Worm (Caenorhabditis elegans) whole organism, early embryonic: Measurements from ENCODE around the gene sri-46.
A peak's percentile ranks its signal among the peaks of the same experiment; 100 is the strongest.

ENCODE experiments used
- B0310.2 ChIP-seq: sonication (generic microtip); optimal IDR thresholded peaks from 2 replicates; lab custom pipeline; 2016; ENCODE audit warnings: mild to moderate bottlenecking, missing genetic modification characterization, missing compliant biosample characterization
- F13C5.2 ChIP-seq: sonication (generic microtip); optimal IDR thresholded peaks from 2 replicates; lab custom pipeline; 2017; ENCODE audit warnings: mild to moderate bottlenecking, missing genetic modification characterization, inconsistent platforms, missing compliant biosample characterization
- aly-1 ChIP-seq: sonication (generic microtip); optimal IDR thresholded peaks from 2 replicates; lab custom pipeline; 2016; ENCODE audit warnings: missing genetic modification characterization, missing compliant biosample characterization
- ama-1 ChIP-seq: fragments of 150-350 bp; optimal IDR thresholded peaks from 2 replicates; lab custom pipeline; 2014
- ceh-13 ChIP-seq: fragments of 200-800 bp; sonication (Bioruptor generic); optimal IDR thresholded peaks from 2 replicates; lab custom pipeline; 2018; ENCODE audit warnings: mild to moderate bottlenecking, missing genetic modification characterization, missing compliant biosample characterization
- ceh-36 ChIP-seq: sonication (generic microtip); optimal IDR thresholded peaks from 2 replicates; lab custom pipeline; 2016; ENCODE audit warnings: missing genetic modification characterization, inconsistent platforms, missing compliant biosample characterization
- ets-7 ChIP-seq: sonication (generic microtip); optimal IDR thresholded peaks from 2 replicates; lab custom pipeline; 2016; ENCODE audit warnings: missing genotype, missing genetic modification characterization, missing compliant biosample characterization
- flt-1 ChIP-seq: fragments of 200-800 bp; sonication (Bioruptor generic); IDR thresholded peaks from 2 replicates; pipeline ENCODE4 v1.3.6; 2022; ENCODE audit warnings: missing genetic modification characterization, missing compliant biosample characterization
- hmbx-1 ChIP-seq: sonication (generic microtip); optimal IDR thresholded peaks from 2 replicates; lab custom pipeline; 2016; ENCODE audit warnings: mild to moderate bottlenecking, missing genetic modification characterization, missing compliant biosample characterization
- hmg-4 ChIP-seq: fragments of 200-800 bp; sonication (Bioruptor generic); optimal IDR thresholded peaks from 2 replicates; lab custom pipeline; 2018; ENCODE audit warnings: mild to moderate bottlenecking, missing genetic modification characterization, missing compliant biosample characterization
- hnd-1 ChIP-seq: sonication (generic microtip); optimal IDR thresholded peaks from 2 replicates; lab custom pipeline; 2016; ENCODE audit warnings: missing genetic modification characterization, missing compliant biosample characterization
- pes-1 ChIP-seq: fragments of 200-800 bp; sonication (Bioruptor generic); IDR thresholded peaks from 2 replicates; pipeline ENCODE4 v1.3.6; 2022; ENCODE audit warnings: missing genetic modification reagents, missing genetic modification characterization, missing compliant biosample characterization
- scrt-1 ChIP-seq: fragments of 200-800 bp; sonication (Bioruptor generic); IDR thresholded peaks from 2 replicates; pipeline ENCODE4 v1.3.6; 2022; ENCODE audit warnings: missing genetic modification characterization, missing compliant biosample characterization
- sea-1 ChIP-seq: fragments of 200-800 bp; sonication (Bioruptor generic); conservative IDR thresholded peaks from 2 replicates; pipeline ENCODE4 v1.3.6; 2022; ENCODE audit warnings: missing genetic modification characterization, missing compliant biosample characterization
- tbx-11 ChIP-seq: fragments of 200-800 bp; sonication (Bioruptor generic); IDR thresholded peaks from 2 replicates; pipeline ENCODE4 v1.3.6; 2022; ENCODE audit warnings: missing genetic modification characterization, missing compliant biosample characterization
- tbx-37 ChIP-seq: fragments of 200-800 bp; sonication (Bioruptor generic); conservative IDR thresholded peaks from 2 replicates; pipeline ENCODE4 v1.3.6; 2022; ENCODE audit warnings: missing genetic modification reagents, missing genetic modification characterization, missing compliant biosample characterization
- tra-4 ChIP-seq: sonication (generic microtip); optimal IDR thresholded peaks from 2 replicates; lab custom pipeline; 2017; ENCODE audit warnings: missing genetic modification characterization, missing compliant biosample characterization

sri-46 gene

ce11 chrII:671025-671424, at the start of gene sri-46:
Gene sri-46 (minus strand): TSS chrII:671125.
- TF ChIP-seq ceh-13 (GFP tag; lab: Kevin White, UChicago): no peak
- TF ChIP-seq hmg-4 (GFP tag; lab: Kevin White, UChicago): no peak
- no peak for TF ChIP-seq ceh-36 (tag; lab: Kevin White, UChicago)
- TF ChIP-seq F13C5.2: no peak
- no peak for TF ChIP-seq ama-1 (lab: Kevin White, UChicago)
- TF ChIP-seq hmbx-1 (tag; lab: Kevin White, UChicago): no peak

- TF ChIP-seq ceh-36 (tag; lab: Kevin White, UChicago) (no peak), ceh-13 (GFP tag; lab: Kevin White, UChicago) (no peak), scrt-1 (GFP tag; lab: Robert Waterston, UW) (no peak), tbx-11 (GFP tag; lab: Robert Waterston, UW) (no peak), aly-1 (no peak), tra-4 (tag; lab: Kevin White, UChicago) (no peak)
These were observed 38.2 kb upstream of the sri-46 start, which contains the start of gene T02H6.1 for ce11 chrII:709081-709480. Gene T02H6.1 (plus strand): TSS chrII:709381.

ce11 chrII:701371-702139, 30.6 kb upstream of the sri-46 start, which contains the start of gene thoc-1:
Gene thoc-1 (plus strand): TSS chrII:702107.
- TF ChIP-seq sea-1 (GFP tag; lab: Robert Waterston, UW): no peak
- no peak for TF ChIP-seq scrt-1 (GFP tag; lab: Robert Waterston, UW)
- TF ChIP-seq tbx-37: no peak
- no peak for TF ChIP-seq hmbx-1 (tag; lab: Kevin White, UChicago)
- no peak for TF ChIP-seq B0310.2 (tag; lab: Kevin White, UChicago)
- TF ChIP-seq F13C5.2: no peak
- TF ChIP-seq flt-1: no peak
- TF ChIP-seq ceh-13 (GFP tag; lab: Kevin White, UChicago): no peak
- no peak for TF ChIP-seq tra-4 (tag; lab: Kevin White, UChicago)
- TF ChIP-seq ama-1 (lab: Kevin White, UChicago): no peak
- TF ChIP-seq ets-7 (tag; lab: Kevin White, UChicago): no peak
- TF ChIP-seq pes-1 (GFP tag; lab: Robert Waterston, UW): no peak
- TF ChIP-seq hmg-4 (GFP tag; lab: Kevin White, UChicago): no peak
- TF ChIP-seq aly-1: no peak
- no peak for TF ChIP-seq ceh-36 (tag; lab: Kevin White, UChicago)
- no peak for TF ChIP-seq tbx-11 (GFP tag; lab: Robert Waterston, UW)

ce11 chrII:701025-701370, 30.1 kb upstream of the sri-46 start, which contains the start of gene T02H6.11:
Gene T02H6.11 (minus strand): TSS chrII:701125.
- TF ChIP-seq hmg-4 (GFP tag; lab: Kevin White, UChicago): no peak
- no peak for TF ChIP-seq B0310.2 (tag; lab: Kevin White, UChicago)
- TF ChIP-seq sea-1 (GFP tag; lab: Robert Waterston, UW): no peak
- no peak for TF ChIP-seq flt-1
- no peak for TF ChIP-seq F13C5.2
- TF ChIP-seq ceh-36 (tag; lab: Kevin White, UChicago): no peak
- TF ChIP-seq ets-7 (tag; lab: Kevin White, UChicago): no peak
- no peak for TF ChIP-seq hnd-1
- TF ChIP-seq pes-1 (GFP tag; lab: Robert Waterston, UW): no peak
- no peak for TF ChIP-seq tbx-11 (GFP tag; lab: Robert Waterston, UW)
- TF ChIP-seq tbx-37: no peak
- TF ChIP-seq ceh-13 (GFP tag; lab: Kevin White, UChicago): no peak
- no peak for TF ChIP-seq hmbx-1 (tag; lab: Kevin White, UChicago)
- TF ChIP-seq ama-1 (lab: Kevin White, UChicago): no peak
- no peak for TF ChIP-seq tra-4 (tag; lab: Kevin White, UChicago)
- TF ChIP-seq scrt-1 (GFP tag; lab: Robert Waterston, UW): no peak
- no peak for TF ChIP-seq aly-1

- TF ChIP-seq sea-1 (GFP tag; lab: Robert Waterston, UW) (peak; percentile 46; the same call in 1 of the 2 replicates), scrt-1 (GFP tag; lab: Robert Waterston, UW) (peak; percentile 53; the same call in 1 of the 2 replicates), tbx-11 (GFP tag; lab: Robert Waterston, UW) (peak; percentile 56; the same call in 1 of the 2 replicates)
These were observed 27.5 kb upstream of the sri-46 start for ce11 chrII:698453-698852.

- TF ChIP-seq flt-1 (peak; percentile 64; the same call in 1 of the 2 replicates), scrt-1 (GFP tag; lab: Robert Waterston, UW) (peak; percentile 76; the same call in 1 of the 2 replicates), tbx-37 (peak; percentile 57)
These were observed 26.0 kb upstream of the sri-46 start for ce11 chrII:696776-697532.

ce11 chrII:695079-695478, 24.2 kb upstream of the sri-46 start:
- TF ChIP-seq tbx-11 (GFP tag; lab: Robert Waterston, UW): 0 out of 2 replicates have a peak, but pooled peaks have one; percentile 27
- peak; percentile 70; the same call in 1 of the 2 replicates for TF ChIP-seq scrt-1 (GFP tag; lab: Robert Waterston, UW)
- TF ChIP-seq tbx-37: peak; percentile 53; the same call in 1 of the 2 replicates
